Fruit fly (Drosophila melanogaster) whole organism, embryonic: ENCODE measurements around the gene InR.
A peak's percentile ranks its signal among the peaks of the same experiment; 100 is the strongest.

Source experiments
- Ada2b ChIP-seq: fragments of 200-800 bp; sonication (Bioruptor generic); IDR thresholded peaks from 2 replicates; pipeline ENCODE4 v1.3.6; 2022; ENCODE audit warnings: missing biosample characterization, missing genetic modification characterization
- CG10209 ChIP-seq: fragments of 200-800 bp; sonication (Bioruptor generic); optimal IDR thresholded peaks from 3 replicates; lab custom pipeline; 2017; ENCODE audit warnings: missing biosample characterization, mild to moderate bottlenecking, missing genetic modification characterization, missing genetic modification reagents
- CG10274 ChIP-seq: fragments of 200-800 bp; sonication (Bioruptor generic); optimal IDR thresholded peaks from 3 replicates; lab custom pipeline; 2017; ENCODE audit warnings: missing biosample characterization, mild to moderate bottlenecking, missing genetic modification characterization
- CG10366 ChIP-seq: fragments of 200-800 bp; sonication (Bioruptor generic); IDR thresholded peaks from 2 replicates; pipeline ENCODE4 v1.3.6; 2022; ENCODE audit warnings: missing biosample characterization, missing genetic modification characterization
- CG14667 ChIP-seq: fragments of 200-800 bp; sonication (Bioruptor generic); IDR thresholded peaks from 2 replicates; pipeline ENCODE4 v1.3.6; 2022; ENCODE audit warnings: missing biosample characterization, missing genetic modification characterization
- CG15514 ChIP-seq: fragments of 200-800 bp; sonication (Bioruptor generic); optimal IDR thresholded peaks from 3 replicates; lab custom pipeline; 2017; ENCODE audit warnings: missing biosample characterization, missing genetic modification characterization, mild to moderate bottlenecking, moderate library complexity, missing genetic modification reagents
- CG15601 ChIP-seq: fragments of 200-800 bp; sonication (Bioruptor generic); optimal IDR thresholded peaks from 3 replicates; lab custom pipeline; 2019; ENCODE audit warnings: missing biosample characterization, mild to moderate bottlenecking, missing genetic modification characterization, moderate library complexity
- CG17186 ChIP-seq: fragments of 200-800 bp; sonication (Bioruptor generic); optimal IDR thresholded peaks from 3 replicates; lab custom pipeline; 2017; ENCODE audit warnings: missing biosample characterization, missing genetic modification reagents, missing genetic modification characterization
- CG17328 ChIP-seq: fragments of 200-800 bp; sonication (Bioruptor generic); IDR thresholded peaks from 2 replicates; pipeline ENCODE4 v1.3.6; 2022; ENCODE audit warnings: missing biosample characterization, missing genetic modification characterization
- CG1792 ChIP-seq: fragments of 200-800 bp; sonication (Bioruptor generic); optimal IDR thresholded peaks from 2 replicates; lab custom pipeline; 2016; ENCODE audit warnings: missing biosample characterization, missing genetic modification characterization
- CG18619 ChIP-seq: fragments of 200-800 bp; sonication (Bioruptor generic); optimal IDR thresholded peaks from 3 replicates; lab custom pipeline; 2017; ENCODE audit warnings: missing biosample characterization, mild to moderate bottlenecking, missing genetic modification characterization
- CG30403 ChIP-seq: fragments of 200-800 bp; sonication (Bioruptor generic); optimal IDR thresholded peaks from 3 replicates; lab custom pipeline; 2016; ENCODE audit warnings: missing biosample characterization, missing genetic modification characterization
- CG3407 ChIP-seq: fragments of 200-800 bp; sonication (Bioruptor generic); optimal IDR thresholded peaks from 2 replicates; lab custom pipeline; 2018; ENCODE audit warnings: missing biosample characterization, mild to moderate bottlenecking, missing genetic modification characterization
- CG3726 ChIP-seq: fragments of 200-800 bp; sonication (Bioruptor generic); IDR thresholded peaks from 3 replicates; pipeline ENCODE4, ENCODE4 v1.3.6; 2022; ENCODE audit warnings: missing biosample characterization, missing genetic modification characterization
- CG3847 ChIP-seq: fragments of 200-800 bp; sonication (Bioruptor generic); IDR thresholded peaks from 2 replicates; pipeline ENCODE4 v1.3.6; 2022; ENCODE audit warnings: missing biosample characterization, missing genetic modification characterization
- CG4404 ChIP-seq: fragments of 200-800 bp; sonication (Bioruptor generic); IDR thresholded peaks from 2 replicates; pipeline ENCODE4 v1.3.6; 2022; ENCODE audit warnings: missing biosample characterization, missing genetic modification characterization
- CG4424 ChIP-seq: fragments of 200-800 bp; sonication (Bioruptor generic); optimal IDR thresholded peaks from 3 replicates; lab custom pipeline; 2016; ENCODE audit warnings: missing biosample characterization, missing genetic modification characterization
- CG4820 ChIP-seq: fragments of 200-800 bp; sonication (Bioruptor generic); optimal IDR thresholded peaks from 3 replicates; lab custom pipeline; 2016; ENCODE audit warnings: missing biosample characterization, missing genetic modification characterization
- CG7556 ChIP-seq: fragments of 200-800 bp; sonication (Bioruptor generic); optimal IDR thresholded peaks from 2 replicates; lab custom pipeline; 2017; ENCODE audit warnings: missing biosample characterization, mild to moderate bottlenecking, missing genetic modification characterization
- CG7745 ChIP-seq: fragments of 200-800 bp; sonication (Bioruptor generic); optimal IDR thresholded peaks from 2 replicates; lab custom pipeline; 2018; ENCODE audit warnings: missing biosample characterization, mild to moderate bottlenecking, missing genetic modification characterization, moderate library complexity
- CG7963 ChIP-seq: fragments of 200-800 bp; sonication (Bioruptor generic); IDR thresholded peaks from 3 replicates; pipeline ENCODE4 v1.3.6; 2022; ENCODE audit warnings: missing biosample characterization, missing genetic modification characterization; ENCODE audit not compliant: partially characterized antibody
- CG8281 ChIP-seq: fragments of 200-800 bp; sonication (Bioruptor generic); optimal IDR thresholded peaks from 2 replicates; lab custom pipeline; 2018; ENCODE audit warnings: missing biosample characterization, mild to moderate bottlenecking, missing genetic modification characterization, moderate library complexity
- CG8478 ChIP-seq: fragments of >200 bp; optimal IDR thresholded peaks from 2 replicates; lab custom pipeline; 2018
- CG8765 ChIP-seq: fragments of 200-800 bp; sonication (Bioruptor generic); IDR thresholded peaks from 2 replicates; pipeline ENCODE4 v1.3.6; 2022; ENCODE audit warnings: missing biosample characterization, missing genetic modification characterization
- CG8924 ChIP-seq: fragments of 200-800 bp; optimal IDR thresholded peaks from 3 replicates; lab custom pipeline; 2019; ENCODE audit warnings: missing biosample characterization, mild to moderate bottlenecking, missing genetic modification characterization, moderate library complexity
- CoRest ChIP-seq: fragments of 200-800 bp; sonication (Bioruptor generic); optimal IDR thresholded peaks from 3 replicates; lab custom pipeline; 2018; ENCODE audit warnings: missing biosample characterization, mild to moderate bottlenecking, missing genetic modification characterization, moderate library complexity
- Dfd ChIP-seq, 2 experiments: fragments of >200 bp; optimal IDR thresholded peaks; 2 replicates each; lab custom pipeline; 2017; ENCODE audit warnings: missing biosample characterization in 2 of 2, missing genetic modification characterization in 2 of 2
- Dip3 ChIP-seq: fragments of 200-800 bp; sonication (Bioruptor generic); optimal IDR thresholded peaks from 3 replicates; lab custom pipeline; 2016; ENCODE audit warnings: missing biosample characterization, missing genetic modification characterization
- Doc2 ChIP-seq: fragments of 200-800 bp; sonication (Bioruptor generic); IDR thresholded peaks from 2 replicates; pipeline ENCODE4 v1.3.6; 2022; ENCODE audit warnings: missing biosample characterization, missing genetic modification characterization
- Fer3 ChIP-seq: fragments of 200-800 bp; sonication (Bioruptor generic); optimal IDR thresholded peaks from 2 replicates; lab custom pipeline; 2018; ENCODE audit warnings: missing biosample characterization, mild to moderate bottlenecking, missing genetic modification characterization, moderate library complexity
- Gsc ChIP-seq: fragments of 200-800 bp; sonication (Bioruptor generic); IDR thresholded peaks from 2 replicates; pipeline ENCODE4 v1.3.6; 2022; ENCODE audit warnings: missing biosample characterization, missing genetic modification characterization
- H2.0 ChIP-seq: fragments of 200-800 bp; sonication (Bioruptor generic); IDR thresholded peaks from 2 replicates; pipeline ENCODE4 v1.3.6; 2022; ENCODE audit warnings: missing biosample characterization, missing genetic modification characterization
- HLH54F ChIP-seq: fragments of 200-800 bp; sonication (Bioruptor generic); optimal IDR thresholded peaks from 3 replicates; lab custom pipeline; 2016; ENCODE audit warnings: missing biosample characterization, missing genetic modification characterization
- Hey ChIP-seq: fragments of 200-800 bp; sonication (Bioruptor generic); optimal IDR thresholded peaks from 3 replicates; lab custom pipeline; 2018; ENCODE audit warnings: missing biosample characterization, mild to moderate bottlenecking, missing genetic modification characterization
- Hmr ChIP-seq: fragments of 200-800 bp; sonication (Bioruptor generic); optimal IDR thresholded peaks from 3 replicates; lab custom pipeline; 2017; ENCODE audit warnings: mild to moderate bottlenecking, missing biosample characterization, missing genetic modification reagents, missing genetic modification characterization
- Hr39 ChIP-seq: fragments of >200 bp; optimal IDR thresholded peaks from 2 replicates; lab custom pipeline; 2017
- Med ChIP-seq: fragments of 200-800 bp; sonication (Bioruptor generic); peaks from one replicate; lab custom pipeline; 2016; ENCODE audit warnings: missing biosample characterization, missing genetic modification characterization, mild to moderate bottlenecking, inconsistent platforms, moderate library complexity
- Mrtf ChIP-seq: fragments of 200-800 bp; sonication (Bioruptor generic); IDR thresholded peaks from 3 replicates; pipeline ENCODE4 v1.3.6; 2022; ENCODE audit warnings: missing biosample characterization, missing genetic modification characterization
- Opbp ChIP-seq: fragments of 200-800 bp; sonication (Bioruptor generic); IDR thresholded peaks from 3 replicates; pipeline ENCODE4 v1.3.6; 2022; ENCODE audit warnings: missing biosample characterization, missing genetic modification characterization; ENCODE audit not compliant: partially characterized antibody
- Optix ChIP-seq: fragments of 200-800 bp; sonication (Bioruptor generic); IDR thresholded peaks from 3 replicates; pipeline ENCODE4 v1.3.6; 2022; ENCODE audit warnings: missing biosample characterization, missing genetic modification characterization
- ab ChIP-seq: fragments of 200-800 bp; sonication (Bioruptor generic); optimal IDR thresholded peaks from 2 replicates; lab custom pipeline; 2016; ENCODE audit warnings: missing biosample characterization, missing genetic modification characterization
- dmrt99B ChIP-seq: fragments of 200-800 bp; sonication (Bioruptor generic); optimal IDR thresholded peaks from 2 replicates; lab custom pipeline; 2018; ENCODE audit warnings: missing biosample characterization, mild to moderate bottlenecking, missing genetic modification characterization, moderate library complexity
- emc ChIP-seq: fragments of 200-800 bp; sonication (Bioruptor generic); optimal IDR thresholded peaks from 2 replicates; lab custom pipeline; 2016; ENCODE audit warnings: missing biosample characterization, missing genetic modification characterization
- hb ChIP-seq: fragments of 200-800 bp; sonication (Bioruptor generic); IDR thresholded peaks from 3 replicates; pipeline ENCODE4 v1.3.6; 2022; ENCODE audit warnings: missing biosample characterization, missing genetic modification characterization; ENCODE audit not compliant: partially characterized antibody
- inv ChIP-seq: fragments of 200-800 bp; sonication (Bioruptor generic); IDR thresholded peaks from 2 replicates; pipeline ENCODE4 v1.3.6; 2022; ENCODE audit warnings: missing biosample characterization, missing genetic modification characterization; ENCODE audit not compliant: partially characterized antibody
- kay ChIP-seq: fragments of 200-800 bp; sonication (Bioruptor generic); optimal IDR thresholded peaks from 2 replicates; lab custom pipeline; 2016; ENCODE audit warnings: missing biosample characterization, missing genetic modification characterization
- pho ChIP-seq: fragments of 200-800 bp; sonication (Bioruptor generic); optimal IDR thresholded peaks from 2 replicates; lab custom pipeline; 2016; ENCODE audit warnings: missing biosample characterization, missing genetic modification characterization
- sob ChIP-seq: fragments of 200-800 bp; sonication (Bioruptor generic); IDR thresholded peaks from 2 replicates; pipeline ENCODE4 v1.3.6; 2022; ENCODE audit warnings: missing biosample characterization, missing genetic modification characterization
- stwl ChIP-seq: fragments of 200-800 bp; sonication (Bioruptor generic); optimal IDR thresholded peaks from 3 replicates; lab custom pipeline; 2018; ENCODE audit warnings: missing biosample characterization, mild to moderate bottlenecking, missing genetic modification characterization, moderate library complexity
- toy ChIP-seq: fragments of 200-800 bp; sonication (Bioruptor generic); IDR thresholded peaks from 2 replicates; pipeline ENCODE4 v1.3.6; 2022; ENCODE audit warnings: missing biosample characterization, missing genetic modification characterization
- unpg ChIP-seq: fragments of 200-800 bp; sonication (Bioruptor generic); optimal IDR thresholded peaks from 3 replicates; lab custom pipeline; 2018; ENCODE audit warnings: missing biosample characterization, mild to moderate bottlenecking, missing genetic modification characterization, moderate library complexity
- usp ChIP-seq: fragments of >200 bp; optimal IDR thresholded peaks from 2 replicates; lab custom pipeline; 2017; ENCODE audit warnings: missing biosample characterization, missing genetic modification characterization
- yki ChIP-seq: fragments of >200 bp; optimal IDR thresholded peaks from 3 replicates; lab custom pipeline; 2018

The InR gene

dm6 chr3R:21613322-21613807 lies 5.8 kb downstream of the InR start (continued):
- TF ChIP-seq Med (GFP tag; lab: Kevin White, UChicago) (peak; percentile 97), CG15601 (tag; lab: Kevin White, UChicago) (peak; percentile 90), Ada2b (GFP tag; lab: Robert Waterston, UW) (no peak), emc (GFP tag; lab: Kevin White, UChicago) (peak; percentile 11), CG4404 (GFP tag; lab: Robert Waterston, UW) (no peak), CG7745 (tag; lab: Kevin White, UChicago) (peak; percentile 89), hb (GFP tag; lab: Robert Waterston, UW) (no peak), CG30403 (GFP tag; lab: Kevin White, UChicago) (no peak), Dip3 (no peak), CG10209 (GFP tag; lab: Kevin White, UChicago) (peak; percentile 90), CG17328 (no peak), pho (peak; percentile 12), ab (GFP tag; lab: Kevin White, UChicago) (peak; percentile 14), CG3847 (GFP tag; lab: Robert Waterston, UW) (no peak), CG18619 (GFP tag; lab: Kevin White, UChicago) (peak; percentile 73), Mrtf (GFP tag; lab: Robert Waterston, UW) (no peak), CG17186 (GFP tag; lab: Kevin White, UChicago) (peak; percentile 82), Hr39 (no peak), Fer3 (tag; lab: Kevin White, UChicago) (peak; percentile 61), CG8924 (peak; percentile 84), Hmr (GFP tag; lab: Kevin White, UChicago) (peak; percentile 83), unpg (GFP tag; lab: Kevin White, UChicago) (peak; percentile 60), usp (GFP tag; lab: Kevin White, UChicago) (no peak), CG8765 (no peak), CG8281 (peak; percentile 80), H2.0 (GFP tag; lab: Robert Waterston, UW) (no peak), sob (GFP tag; lab: Robert Waterston, UW) (no peak), stwl (tag; lab: Kevin White, UChicago) (peak; percentile 30), CG3726 (GFP tag; lab: Robert Waterston, UW) (no peak), CoRest (tag; lab: Kevin White, UChicago) (peak; percentile 21), toy (no peak), Hey (tag; lab: Kevin White, UChicago) (peak; percentile 88), Opbp (GFP tag; lab: Robert Waterston, UW) (no peak), CG7556 (GFP tag; lab: Kevin White, UChicago) (peak; percentile 32), CG10274 (no peak), CG4820 (GFP tag; lab: Kevin White, UChicago) (no peak), CG8478 (lab: Kevin White, UChicago) (peak; percentile 86), CG15514 (peak; percentile 73), CG7963 (GFP tag; lab: Robert Waterston, UW) (no peak), CG4424 (GFP tag; lab: Kevin White, UChicago) (no peak), HLH54F (GFP tag; lab: Kevin White, UChicago) (peak; percentile 62), CG14667 (GFP tag; lab: Robert Waterston, UW) (no peak), Dfd (GFP tag; optimal IDR thresholded peaks at IDR 0.05; lab: Kevin White, UChicago) (no peak), Gsc (GFP tag; lab: Robert Waterston, UW) (no peak), CG1792 (GFP tag; lab: Kevin White, UChicago) (peak; percentile 94), dmrt99B (peak; percentile 39), Optix (no peak), kay (peak; percentile 6), inv (GFP tag; lab: Robert Waterston, UW) (no peak), yki (no peak), CG10366 (GFP tag; lab: Robert Waterston, UW) (no peak), CG3407 (GFP tag; lab: Kevin White, UChicago) (peak; percentile 92), Doc2 (no peak)
